Fruit fly (Drosophila melanogaster) whole organism, embryonic: Measurements from ENCODE around the gene CG6066.

Source experiments
- Awh ChIP-seq: fragments of 200-800 bp; sonication (Bioruptor generic); IDR thresholded peaks from 2 replicates; pipeline ENCODE4, ENCODE4 v1.3.6; 2022; ENCODE audit warnings: missing biosample characterization, missing genetic modification characterization
- Bdp1 ChIP-seq: fragments of 200-800 bp; sonication (Bioruptor generic); optimal IDR thresholded peaks from 3 replicates; lab custom pipeline; 2016; ENCODE audit warnings: missing biosample characterization, missing genetic modification characterization
- CG10431 ChIP-seq: fragments of 200-800 bp; sonication (Bioruptor generic); optimal IDR thresholded peaks from 3 replicates; lab custom pipeline; 2018; ENCODE audit warnings: missing biosample characterization, mild to moderate bottlenecking, missing genetic modification characterization
- CG10462 ChIP-seq: fragments of 200-800 bp; sonication (Bioruptor generic); optimal IDR thresholded peaks from 2 replicates; lab custom pipeline; 2016; ENCODE audit warnings: missing biosample characterization, missing genetic modification characterization
- CG11504 ChIP-seq: fragments of 200-800 bp; sonication (Bioruptor generic); optimal IDR thresholded peaks from 3 replicates; lab custom pipeline; 2019; ENCODE audit warnings: missing biosample characterization, mild to moderate bottlenecking, missing genetic modification characterization, moderate library complexity
- CG13894 ChIP-seq: fragments of 200-800 bp; sonication (Bioruptor generic); optimal IDR thresholded peaks from 3 replicates; lab custom pipeline; 2018; ENCODE audit warnings: missing biosample characterization, mild to moderate bottlenecking, missing genetic modification characterization, moderate library complexity
- CG14050 ChIP-seq: fragments of 200-800 bp; sonication (Bioruptor generic); IDR thresholded peaks from 3 replicates; pipeline ENCODE4 v1.3.6; 2022; ENCODE audit warnings: missing biosample characterization, missing genetic modification characterization
- CG14860 ChIP-seq: fragments of 200-800 bp; sonication (Bioruptor generic); IDR thresholded peaks from 3 replicates; pipeline ENCODE4 v1.3.6; 2022; ENCODE audit warnings: missing biosample characterization, missing genetic modification characterization; ENCODE audit not compliant: partially characterized antibody
- CG15269 ChIP-seq: fragments of 200-800 bp; sonication (Bioruptor generic); optimal IDR thresholded peaks from 2 replicates; lab custom pipeline; 2018; ENCODE audit warnings: missing biosample characterization, mild to moderate bottlenecking, missing genetic modification characterization, moderate library complexity
- CG15479 ChIP-seq: fragments of 200-800 bp; sonication (Bioruptor generic); optimal IDR thresholded peaks from 3 replicates; lab custom pipeline; 2019; ENCODE audit warnings: missing biosample characterization, mild to moderate bottlenecking, missing genetic modification characterization, moderate library complexity
- CG17361 ChIP-seq: fragments of 200-800 bp; sonication (Bioruptor generic); IDR thresholded peaks from 3 replicates; pipeline ENCODE4 v1.3.6; 2022; ENCODE audit warnings: missing biosample characterization, missing genetic modification characterization
- CG1832 ChIP-seq: fragments of 200-800 bp; sonication (Bioruptor generic); optimal IDR thresholded peaks from 2 replicates; lab custom pipeline; 2017; ENCODE audit warnings: missing biosample characterization, mild to moderate bottlenecking, missing genetic modification characterization, inconsistent platforms
- CG2120 ChIP-seq: fragments of 200-800 bp; sonication (Bioruptor generic); optimal IDR thresholded peaks from 3 replicates; lab custom pipeline; 2016; ENCODE audit warnings: missing biosample characterization, missing genetic modification characterization
- CG2199 ChIP-seq: fragments of 200-800 bp; sonication (Bioruptor generic); IDR thresholded peaks from 3 replicates; pipeline ENCODE4 v1.3.6; 2022; ENCODE audit warnings: missing biosample characterization, missing genetic modification characterization
- CG30020 ChIP-seq: fragments of 200-800 bp; optimal IDR thresholded peaks from 2 replicates; lab custom pipeline; 2019; ENCODE audit warnings: missing biosample characterization, mild to moderate bottlenecking, missing genetic modification characterization, moderate library complexity
- CG30403 ChIP-seq: fragments of 200-800 bp; sonication (Bioruptor generic); optimal IDR thresholded peaks from 3 replicates; lab custom pipeline; 2016; ENCODE audit warnings: missing biosample characterization, missing genetic modification characterization
- CG32767 ChIP-seq: fragments of 200-800 bp; sonication (Bioruptor generic); IDR thresholded peaks from 2 replicates; pipeline ENCODE4 v1.3.6; 2022; ENCODE audit warnings: missing biosample characterization, missing genetic modification characterization
- CG34224 ChIP-seq: fragments of 200-800 bp; sonication (Bioruptor generic); IDR thresholded peaks from 3 replicates; pipeline ENCODE4 v1.3.6; 2022; ENCODE audit warnings: missing biosample characterization, missing genetic modification characterization; ENCODE audit not compliant: partially characterized antibody
- CG4360 ChIP-seq: fragments of 200-800 bp; sonication (Bioruptor generic); IDR thresholded peaks from 2 replicates; pipeline ENCODE4 v1.3.6; 2022; ENCODE audit warnings: missing biosample characterization, missing genetic modification characterization
- CG6683 ChIP-seq: fragments of 200-800 bp; sonication (Bioruptor generic); optimal IDR thresholded peaks from 2 replicates; lab custom pipeline; 2017; ENCODE audit warnings: missing biosample characterization, mild to moderate bottlenecking, missing genetic modification characterization, missing genetic modification reagents
- CG7839 ChIP-seq: fragments of 200-800 bp; sonication (Bioruptor generic); optimal IDR thresholded peaks from 3 replicates; lab custom pipeline; 2018; ENCODE audit warnings: missing biosample characterization, mild to moderate bottlenecking, missing genetic modification characterization, moderate library complexity
- CG8290 ChIP-seq, 3 experiments: fragments of 200-800 bp; sonication (Bioruptor generic); optimal IDR thresholded peaks; 2 replicates each; lab custom pipeline; 2016 to 2019; ENCODE audit warnings: missing biosample characterization in 3 of 3, missing genetic modification characterization in 3 of 3, mild to moderate bottlenecking in 2 of 3, moderate library complexity in 1 of 3
- CG8944 ChIP-seq: fragments of 200-800 bp; sonication (Bioruptor generic); optimal IDR thresholded peaks from 3 replicates; lab custom pipeline; 2016; ENCODE audit warnings: missing biosample characterization, missing genetic modification characterization
- D ChIP-seq, 2 experiments: fragments of 200-800 bp in 1 of 2; fragments of >200 bp in 1 of 2; sonication (Bioruptor generic) in 1 of 2; optimal IDR thresholded peaks; 2 replicates in 1 of 2; 3 replicates in 1 of 2; lab custom pipeline; 2017; ENCODE audit warnings: mild to moderate bottlenecking in 1 of 2, missing biosample characterization in 1 of 2, missing genetic modification characterization in 1 of 2, missing genetic modification reagents in 1 of 2
- Dek ChIP-seq: fragments of 200-800 bp; sonication (Bioruptor generic); optimal IDR thresholded peaks from 3 replicates; lab custom pipeline; 2019; ENCODE audit warnings: missing biosample characterization, mild to moderate bottlenecking, missing genetic modification characterization, moderate library complexity
- Dip3 ChIP-seq: fragments of 200-800 bp; sonication (Bioruptor generic); optimal IDR thresholded peaks from 3 replicates; lab custom pipeline; 2016; ENCODE audit warnings: missing biosample characterization, missing genetic modification characterization
- Optix ChIP-seq: fragments of 200-800 bp; sonication (Bioruptor generic); IDR thresholded peaks from 3 replicates; pipeline ENCODE4 v1.3.6; 2022; ENCODE audit warnings: missing biosample characterization, missing genetic modification characterization
- Poxn ChIP-seq: fragments of 200-800 bp; sonication (Bioruptor generic); IDR thresholded peaks from 2 replicates; pipeline ENCODE4 v1.3.6; 2022; ENCODE audit warnings: missing biosample characterization, missing genetic modification characterization
- YL-1 ChIP-seq: fragments of 200-800 bp; sonication (Bioruptor generic); optimal IDR thresholded peaks from 3 replicates; lab custom pipeline; 2017; ENCODE audit warnings: missing biosample characterization, mild to moderate bottlenecking, missing genetic modification characterization
- ash1 ChIP-seq: fragments of 200-800 bp; sonication (Bioruptor generic); optimal IDR thresholded peaks from 2 replicates; lab custom pipeline; 2018; ENCODE audit warnings: missing biosample characterization, mild to moderate bottlenecking, missing genetic modification characterization
- bab2 ChIP-seq: fragments of 200-800 bp; sonication (Bioruptor generic); optimal IDR thresholded peaks from 2 replicates; lab custom pipeline; 2016; ENCODE audit warnings: missing biosample characterization, missing genetic modification characterization
- bcd ChIP-seq: fragments of 200-800 bp; sonication (Bioruptor generic); optimal IDR thresholded peaks from 2 replicates; lab custom pipeline; 2017; ENCODE audit warnings: missing biosample characterization, mild to moderate bottlenecking, missing genetic modification characterization
- cato ChIP-seq: fragments of 200-800 bp; sonication (Bioruptor generic); optimal IDR thresholded peaks from 2 replicates; lab custom pipeline; 2016; ENCODE audit warnings: missing biosample characterization, missing genetic modification characterization, borderline replicate concordance
- crc ChIP-seq: fragments of 200-800 bp; sonication (Bioruptor generic); optimal IDR thresholded peaks from 2 replicates; lab custom pipeline; 2016; ENCODE audit warnings: missing biosample characterization, missing genetic modification characterization
- gem ChIP-seq: fragments of 200-800 bp; sonication (Bioruptor generic); optimal IDR thresholded peaks from 2 replicates; lab custom pipeline; 2019; ENCODE audit warnings: missing biosample characterization, mild to moderate bottlenecking, missing genetic modification characterization, moderate library complexity
- gsb ChIP-seq: fragments of 200-800 bp; sonication (Bioruptor generic); IDR thresholded peaks from 2 replicates; pipeline ENCODE4 v1.3.6; 2022; ENCODE audit warnings: missing biosample characterization, missing genetic modification characterization
- inv ChIP-seq: fragments of 200-800 bp; sonication (Bioruptor generic); IDR thresholded peaks from 2 replicates; pipeline ENCODE4 v1.3.6; 2022; ENCODE audit warnings: missing biosample characterization, missing genetic modification characterization; ENCODE audit not compliant: partially characterized antibody
- luna ChIP-seq: fragments of 200-800 bp; sonication (Bioruptor generic); optimal IDR thresholded peaks from 2 replicates; lab custom pipeline; 2016; ENCODE audit warnings: missing biosample characterization, missing genetic modification characterization
- pan ChIP-seq, 4 experiments: fragments of >200 bp in 3 of 4; fragments of 200-800 bp in 1 of 4; sonication (Bioruptor generic) in 1 of 4; optimal IDR thresholded peaks in 3 of 4; IDR thresholded peaks in 1 of 4; 2 replicates each; pipeline versions ENCODE4 v1.3.6 to Lab custom; 2017 to 2022; ENCODE audit warnings: missing biosample characterization in 2 of 4, missing genetic modification characterization in 2 of 4, mixed read lengths in 1 of 4
- pb ChIP-seq: fragments of 200-800 bp; sonication (Bioruptor generic); optimal IDR thresholded peaks from 3 replicates; lab custom pipeline; 2016; ENCODE audit warnings: missing biosample characterization, missing genetic modification characterization
- pita ChIP-seq: fragments of 200-800 bp; sonication (Bioruptor generic); optimal IDR thresholded peaks from 2 replicates; lab custom pipeline; 2017; ENCODE audit warnings: missing biosample characterization, mild to moderate bottlenecking, missing genetic modification characterization
- ranshi ChIP-seq: fragments of 200-800 bp; sonication (Bioruptor generic); IDR thresholded peaks from 2 replicates; pipeline ENCODE4 v1.3.6; 2022; ENCODE audit warnings: missing biosample characterization, missing genetic modification characterization
- rib ChIP-seq: fragments of 200-800 bp; sonication (Bioruptor generic); IDR thresholded peaks from 2 replicates; pipeline ENCODE4 v1.3.6; 2022; ENCODE audit warnings: missing biosample characterization, missing genetic modification characterization
- slbo ChIP-seq: fragments of 200-800 bp; sonication (Bioruptor generic); IDR thresholded peaks from 2 replicates; pipeline ENCODE4 v1.3.6; 2022; ENCODE audit warnings: missing biosample characterization, missing genetic modification characterization
- tna ChIP-seq: fragments of 200-800 bp; sonication (Bioruptor generic); IDR thresholded peaks from 2 replicates; pipeline ENCODE4 v1.3.6; 2022; ENCODE audit warnings: missing biosample characterization, missing genetic modification characterization; ENCODE audit not compliant: partially characterized antibody
- unpg ChIP-seq: fragments of 200-800 bp; sonication (Bioruptor generic); optimal IDR thresholded peaks from 3 replicates; lab custom pipeline; 2018; ENCODE audit warnings: missing biosample characterization, mild to moderate bottlenecking, missing genetic modification characterization, moderate library complexity
- yki ChIP-seq: fragments of >200 bp; optimal IDR thresholded peaks from 3 replicates; lab custom pipeline; 2018
- zfh2 ChIP-seq: fragments of 200-800 bp; sonication (Bioruptor generic); optimal IDR thresholded peaks from 2 replicates; lab custom pipeline; 2016; ENCODE audit warnings: missing biosample characterization, missing genetic modification characterization

CG6066 gene

DNA sequence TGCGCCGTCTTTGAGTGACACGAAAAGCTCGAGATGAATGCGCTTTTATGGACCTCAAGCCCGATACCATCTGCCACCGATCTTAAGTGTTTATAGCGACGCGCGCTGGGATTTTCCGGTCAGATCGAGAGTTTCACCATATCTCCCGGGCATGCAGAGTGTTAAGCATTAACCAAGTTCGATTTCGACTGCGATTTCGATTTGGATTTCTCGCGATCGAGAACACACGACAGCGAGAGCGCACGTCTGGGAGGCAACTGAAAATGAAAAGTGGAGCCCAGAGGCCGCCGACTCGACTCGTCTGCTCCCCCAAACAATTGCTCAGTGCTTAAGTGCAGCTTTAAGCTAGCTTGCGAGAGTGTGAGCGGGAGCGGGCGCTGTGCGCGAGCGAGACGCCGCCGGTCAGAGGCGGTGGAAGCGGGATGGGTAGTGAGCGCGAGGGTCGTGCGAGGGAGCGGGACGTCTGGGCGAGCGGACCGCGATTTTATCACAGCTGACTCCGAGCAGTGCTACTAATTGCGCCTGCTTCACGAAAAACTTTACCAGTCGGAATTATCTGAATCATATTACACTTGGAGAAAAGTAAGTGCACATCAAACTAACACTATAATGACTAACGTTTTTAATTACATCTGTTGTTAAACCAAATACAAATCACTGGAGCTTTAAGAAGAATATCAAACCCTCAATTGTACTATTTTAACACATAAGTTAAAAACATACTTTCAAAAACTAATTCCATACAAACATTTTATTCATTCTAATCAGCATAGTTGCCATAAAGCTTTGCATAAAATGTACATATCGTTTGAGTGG is 46.5 kb downstream of the CG6066 start, which contains the start of gene spz (continued):
- TF ChIP-seq CG10462, result no peak
- TF ChIP-seq tna (GFP tag; lab: Robert Waterston, UW), result no peak
- no peak for TF ChIP-seq D (optimal IDR thresholded peaks at IDR 0.05; lab: Kevin White, UChicago)
- TF ChIP-seq D (GFP tag; optimal IDR thresholded peaks at IDR 0.05; lab: Kevin White, UChicago), result no peak
- no peak for TF ChIP-seq CG14050
- no peak for TF ChIP-seq pan (optimal IDR thresholded peaks at IDR 0.05; lab: Kevin White, UChicago)
- peak in 1 of 2 experiments; percentile 29 for TF ChIP-seq pan (GFP tag; optimal IDR thresholded peaks at IDR 0.05 in 1 of 2, IDR thresholded peaks at IDR 0.05 in 1 of 2)
- no peak for TF ChIP-seq CG4360 (GFP tag; lab: Robert Waterston, UW)
- TF ChIP-seq ash1 (GFP tag; lab: Kevin White, UChicago), result no peak
- TF ChIP-seq CG30403 (GFP tag; lab: Kevin White, UChicago), result peak; percentile 39
- TF ChIP-seq pb (GFP tag; lab: Kevin White, UChicago), result no peak
- no peak for TF ChIP-seq pita (GFP tag; lab: Kevin White, UChicago)
- TF ChIP-seq luna (GFP tag; lab: Kevin White, UChicago), result no peak
- peak; percentile 72 for TF ChIP-seq Awh
- no peak for TF ChIP-seq Dip3 (GFP tag; lab: Kevin White, UChicago)
- 0 out of 2 replicates have a peak, but pooled peaks have one; percentile 4 for TF ChIP-seq slbo (GFP tag; lab: Robert Waterston, UW)
- peak; percentile 86 for TF ChIP-seq CG1832
- 0 out of 3 replicates have a peak, but pooled peaks have one; percentile 41 for TF ChIP-seq CG14860 (GFP tag; lab: Robert Waterston, UW)
- TF ChIP-seq bcd (GFP tag; lab: Kevin White, UChicago), result peak; percentile 8
- TF ChIP-seq Bdp1 (GFP tag; lab: Kevin White, UChicago), result no peak
- TF ChIP-seq gem (tag; lab: Kevin White, UChicago), result peak; percentile 61
- TF ChIP-seq Optix (GFP tag; lab: Robert Waterston, UW), result no peak
- no peak for TF ChIP-seq YL-1 (GFP tag; lab: Kevin White, UChicago)
- TF ChIP-seq rib (GFP tag; lab: Robert Waterston, UW), result no peak
- TF ChIP-seq CG32767 (GFP tag; lab: Robert Waterston, UW), result no peak
- TF ChIP-seq crc (GFP tag; lab: Kevin White, UChicago), result no peak
- TF ChIP-seq CG17361 (GFP tag; lab: Robert Waterston, UW), result no peak
- no peak for TF ChIP-seq zfh2
- TF ChIP-seq CG10431, result no peak
- no peak for TF ChIP-seq bab2 (GFP tag; lab: Kevin White, UChicago)
- TF ChIP-seq CG2120 (GFP tag; lab: Kevin White, UChicago), result no peak
- no peak for TF ChIP-seq inv (GFP tag; lab: Robert Waterston, UW)
- TF ChIP-seq Dek (tag; lab: Kevin White, UChicago), result no peak
- TF ChIP-seq yki (lab: Kevin White, UChicago), result no peak
- TF ChIP-seq CG8290 (GFP tag; optimal IDR thresholded peaks at IDR 0.05; lab: Kevin White, UChicago), result no peak
- TF ChIP-seq CG8290 (tag; optimal IDR thresholded peaks at IDR 0.05; lab: Kevin White, UChicago), result peak in 1 of 2 experiments; percentile 41
- TF ChIP-seq cato (GFP tag; lab: Kevin White, UChicago), result no peak
- no peak for TF ChIP-seq CG2199
- TF ChIP-seq ranshi (GFP tag; lab: Robert Waterston, UW), result no peak
- peak; percentile 37 for TF ChIP-seq CG7839 (tag; lab: Kevin White, UChicago)
- no peak; the same call in 2 of the 3 replicates for TF ChIP-seq CG34224 (GFP tag; lab: Robert Waterston, UW)
- peak; percentile 46 for TF ChIP-seq unpg (GFP tag; lab: Kevin White, UChicago)
- peak; percentile 44 for TF ChIP-seq CG15269 (tag; lab: Kevin White, UChicago)
- peak; percentile 58 for TF ChIP-seq CG11504 (tag; lab: Kevin White, UChicago)
- TF ChIP-seq CG13894 (tag; lab: Kevin White, UChicago), result peak; percentile 73
- no peak for TF ChIP-seq CG15479 (GFP tag; lab: Kevin White, UChicago)
- no peak for TF ChIP-seq Poxn
- no peak for TF ChIP-seq CG8944 (GFP tag; lab: Kevin White, UChicago)
- TF ChIP-seq gsb, result no peak
- no peak for TF ChIP-seq CG6683 (GFP tag; lab: Kevin White, UChicago)
- no peak for TF ChIP-seq CG30020
